Fruit fly (Drosophila melanogaster) whole organism, wandering third instar larva: Measurements from ENCODE around the gene Vha100-1.

Experiments used
- CG32264 ChIP-seq: fragments of 200-800 bp; sonication (Bioruptor generic); optimal IDR thresholded peaks from 2 replicates; lab custom pipeline; 2016; ENCODE audit warnings: missing biosample characterization, missing genetic modification characterization
- CG9705 ChIP-seq: fragments of 200-800 bp; sonication (Bioruptor generic); optimal IDR thresholded peaks from 2 replicates; lab custom pipeline; 2018; ENCODE audit warnings: missing biosample characterization, mild to moderate bottlenecking, missing genetic modification characterization
- Dif ChIP-seq: fragments of 200-275, 200-300 bp; sonication (Bioruptor generic); optimal IDR thresholded peaks from 2 replicates; lab custom pipeline; 2018; ENCODE audit warnings: missing biosample characterization, missing genetic modification characterization; ENCODE audit not compliant: partially characterized antibody
- GATAd ChIP-seq: sonication (Bioruptor generic); optimal IDR thresholded peaks from 2 replicates; lab custom pipeline; 2016; ENCODE audit warnings: missing biosample characterization, missing genetic modification characterization
- HLH106 ChIP-seq: fragments of 200-800 bp; optimal IDR thresholded peaks from 3 replicates; lab custom pipeline; 2019; ENCODE audit warnings: missing biosample characterization, mild to moderate bottlenecking, missing genetic modification characterization, moderate library complexity
- Hnf4 ChIP-seq: fragments of 200-800 bp; sonication (Bioruptor generic); optimal IDR thresholded peaks from 2 replicates; lab custom pipeline; 2016; ENCODE audit warnings: missing biosample characterization, mild to moderate bottlenecking, missing genetic modification characterization
- Hr78 ChIP-seq: fragments of >200 bp; optimal IDR thresholded peaks from 2 replicates; lab custom pipeline; 2017; ENCODE audit warnings: missing biosample characterization, missing genetic modification characterization
- Hr83 ChIP-seq: fragments of 200-300 bp; sonication (Bioruptor generic); optimal IDR thresholded peaks from 2 replicates; lab custom pipeline; 2016; ENCODE audit warnings: missing biosample characterization, mild to moderate bottlenecking, missing genetic modification characterization, moderate library complexity; ENCODE audit not compliant: poor library complexity, severe bottlenecking
- Jra ChIP-seq: sonication (Bioruptor generic); optimal IDR thresholded peaks from 2 replicates; lab custom pipeline; 2016; ENCODE audit warnings: missing biosample characterization, missing genetic modification characterization
- Mio ChIP-seq: sonication (Bioruptor generic); optimal IDR thresholded peaks from 2 replicates; lab custom pipeline; 2016; ENCODE audit warnings: missing biosample characterization, missing genetic modification characterization
- Myc ChIP-seq: fragments of >200 bp; optimal IDR thresholded peaks from 2 replicates; lab custom pipeline; 2017
- N ChIP-seq: fragments of >200 bp; optimal IDR thresholded peaks from 2 replicates; lab custom pipeline; 2018; ENCODE audit warnings: missing biosample characterization, missing external identifiers, missing genetic modification characterization
- OdsH ChIP-seq: fragments of 200-800 bp; sonication (Bioruptor generic); optimal IDR thresholded peaks from 2 replicates; lab custom pipeline; 2016; ENCODE audit warnings: missing biosample characterization, mild to moderate bottlenecking, missing genetic modification characterization
- Sp1 ChIP-seq: fragments of 200-800 bp; sonication (Bioruptor generic); optimal IDR thresholded peaks from 3 replicates; lab custom pipeline; 2019; ENCODE audit warnings: missing biosample characterization, mild to moderate bottlenecking, missing genetic modification characterization, moderate library complexity
- Vsx2 ChIP-seq: fragments of 200-300, 225-300 bp; sonication (Bioruptor generic); optimal IDR thresholded peaks from 2 replicates; lab custom pipeline; 2018; ENCODE audit warnings: missing biosample characterization, missing genetic modification characterization; ENCODE audit not compliant: partially characterized antibody
- br ChIP-seq: fragments of 200-800 bp; sonication (Bioruptor generic); optimal IDR thresholded peaks from 2 replicates; lab custom pipeline; 2016; ENCODE audit warnings: missing biosample characterization, missing genetic modification characterization
- brk ChIP-seq: fragments of 200-800 bp; sonication (Bioruptor generic); optimal IDR thresholded peaks from 2 replicates; lab custom pipeline; 2016; ENCODE audit warnings: missing biosample characterization, mild to moderate bottlenecking, missing genetic modification characterization
- dl ChIP-seq, 2 experiments: fragments of 175-275, 200-275 bp in 1 of 2; fragments of 200-275 bp in 1 of 2; sonication (Bioruptor generic); optimal IDR thresholded peaks; lab custom pipeline; 2018; ENCODE audit warnings: mild to moderate bottlenecking in 2 of 2, missing biosample characterization in 2 of 2, missing genetic modification characterization in 2 of 2, moderate library complexity in 2 of 2; ENCODE audit not compliant: partially characterized antibody in 2 of 2, insufficient read depth in 1 of 2
- dmrt93B ChIP-seq: fragments of 200-800 bp; sonication (Bioruptor generic); optimal IDR thresholded peaks from 2 replicates; lab custom pipeline; 2018; ENCODE audit warnings: missing biosample characterization, mild to moderate bottlenecking, missing genetic modification characterization
- dsf ChIP-seq: sonication (Bioruptor generic); optimal IDR thresholded peaks from 2 replicates; lab custom pipeline; 2016; ENCODE audit warnings: missing biosample characterization, missing genetic modification characterization, borderline replicate concordance
- ey ChIP-seq: fragments of 200-800 bp; sonication (Bioruptor generic); optimal IDR thresholded peaks from 2 replicates; lab custom pipeline; 2016; ENCODE audit warnings: missing biosample characterization, missing genetic modification characterization
- foxo ChIP-seq, 2 experiments: fragments of 200-800 bp; sonication (Bioruptor generic); optimal IDR thresholded peaks; 2 replicates in 1 of 2; 3 replicates in 1 of 2; lab custom pipeline; 2016 to 2017; ENCODE audit warnings: missing biosample characterization in 2 of 2, missing genetic modification characterization in 2 of 2
- fru ChIP-seq: fragments of 200-800 bp; sonication (Bioruptor generic); optimal IDR thresholded peaks from 3 replicates; lab custom pipeline; 2016; ENCODE audit warnings: missing biosample characterization, mild to moderate bottlenecking, missing genetic modification characterization
- h ChIP-seq: fragments of 200-800 bp; sonication (Bioruptor generic); optimal IDR thresholded peaks from 3 replicates; lab custom pipeline; 2016; ENCODE audit warnings: missing biosample characterization, mild to moderate bottlenecking, missing genetic modification characterization
- pan ChIP-seq: fragments of >200 bp; optimal IDR thresholded peaks from 2 replicates; lab custom pipeline; 2017
- psq ChIP-seq: fragments of 200-800 bp; sonication (Bioruptor generic); optimal IDR thresholded peaks from 3 replicates; lab custom pipeline; 2017; ENCODE audit warnings: missing biosample characterization, mild to moderate bottlenecking, missing genetic modification characterization, moderate library complexity
- rgr ChIP-seq: fragments of 200-800 bp; sonication (Bioruptor generic); optimal IDR thresholded peaks from 3 replicates; lab custom pipeline; 2016; ENCODE audit warnings: missing biosample characterization, mild to moderate bottlenecking, missing genetic modification characterization
- usp ChIP-seq: fragments of >200 bp; optimal IDR thresholded peaks from 2 replicates; lab custom pipeline; 2017; ENCODE audit warnings: missing biosample characterization, missing genetic modification characterization

The Vha100-1 gene

dm6 chr3R:29088938-29089661, 41.9 kb upstream of the Vha100-1 start (continued):
- TF ChIP-seq dsf (GFP tag; lab: Kevin White, UChicago): no peak
- TF ChIP-seq ey: peak; percentile 60
- no peak for TF ChIP-seq Mio (GFP tag; lab: Kevin White, UChicago)
- no peak for TF ChIP-seq dl (GFP tag; optimal IDR thresholded peaks at IDR 0.05; lab: Kevin White, UChicago; ENCODE audit: insufficient read depth in 1 of 2, partially characterized antibody in 2 of 2)
- TF ChIP-seq Vsx2 (GFP tag; lab: Kevin White, UChicago): no peak
- no peak for TF ChIP-seq usp (GFP tag; lab: Kevin White, UChicago)
- no peak for TF ChIP-seq GATAd (GFP tag; lab: Kevin White, UChicago)
- TF ChIP-seq Jra (GFP tag; lab: Kevin White, UChicago): no peak
- TF ChIP-seq pan (lab: Kevin White, UChicago): no peak

- TF ChIP-seq fru (GFP tag; lab: Kevin White, UChicago) (no peak), psq (GFP tag; lab: Kevin White, UChicago) (no peak), dsf (GFP tag; lab: Kevin White, UChicago) (no peak), HLH106 (tag; lab: Kevin White, UChicago) (peak; percentile 9), GATAd (GFP tag; lab: Kevin White, UChicago) (no peak), CG32264 (GFP tag; lab: Kevin White, UChicago) (no peak), Jra (GFP tag; lab: Kevin White, UChicago) (no peak), foxo (GFP tag; optimal IDR thresholded peaks at IDR 0.05; lab: Kevin White, UChicago) (peak in 1 of 2 experiments; percentile 8)
- TF ChIP-seq, all 38 proteins: peak for 2
Observed at dm6 chr3R:29089662-29090007, 41.4 kb upstream of the Vha100-1 start.

- TF ChIP-seq h (GFP tag; lab: Kevin White, UChicago) (peak; percentile 34), brk (GFP tag; lab: Kevin White, UChicago) (no peak), CG32264 (GFP tag; lab: Kevin White, UChicago) (no peak), Sp1 (GFP tag; lab: Kevin White, UChicago) (peak; percentile 1), ey (peak; percentile 44), pan (lab: Kevin White, UChicago) (no peak), OdsH (GFP tag; lab: Kevin White, UChicago) (peak; percentile 24), rgr (GFP tag; lab: Kevin White, UChicago) (peak; percentile 18), N (GFP tag; lab: Kevin White, UChicago) (no peak), GATAd (GFP tag; lab: Kevin White, UChicago) (no peak), foxo (GFP tag; optimal IDR thresholded peaks at IDR 0.05; lab: Kevin White, UChicago) (peak in 1 of 2 experiments; percentile 42), br (peak; percentile 0), dsf (GFP tag; lab: Kevin White, UChicago) (no peak), fru (GFP tag; lab: Kevin White, UChicago) (peak; percentile 46), CG9705 (no peak), Jra (GFP tag; lab: Kevin White, UChicago) (no peak), HLH106 (tag; lab: Kevin White, UChicago) (peak; percentile 22), Hnf4 (no peak), dmrt93B (GFP tag; lab: Kevin White, UChicago) (no peak)
Observed at dm6 chr3R:29091609-29092008, 39.4 kb upstream of the Vha100-1 start.

- TF ChIP-seq brk (GFP tag; lab: Kevin White, UChicago): no peak
- TF ChIP-seq dl (GFP tag; optimal IDR thresholded peaks at IDR 0.05; lab: Kevin White, UChicago; ENCODE audit: insufficient read depth in 1 of 2, partially characterized antibody in 2 of 2): no peak
- TF ChIP-seq usp (GFP tag; lab: Kevin White, UChicago): no peak
- TF ChIP-seq Hnf4: no peak
- TF ChIP-seq fru (GFP tag; lab: Kevin White, UChicago): peak; percentile 23
- peak; percentile 25 for TF ChIP-seq ey
- TF ChIP-seq Mio (GFP tag; lab: Kevin White, UChicago): no peak
- no peak for TF ChIP-seq CG32264 (GFP tag; lab: Kevin White, UChicago)
- no peak for TF ChIP-seq GATAd (GFP tag; lab: Kevin White, UChicago)
- peak in 1 of 2 experiments; percentile 10 for TF ChIP-seq foxo (GFP tag; optimal IDR thresholded peaks at IDR 0.05; lab: Kevin White, UChicago)
- TF ChIP-seq Myc: no peak
- TF ChIP-seq HLH106 (tag; lab: Kevin White, UChicago): peak; percentile 13
- TF ChIP-seq Hr78 (GFP tag; lab: Kevin White, UChicago): no peak
- TF ChIP-seq h (GFP tag; lab: Kevin White, UChicago): peak; percentile 5
- TF ChIP-seq rgr (GFP tag; lab: Kevin White, UChicago): peak; percentile 19
Observed at dm6 chr3R:29094152-29094551, 36.8 kb upstream of the Vha100-1 start.

dm6 chr3R:29095525-29095924, 35.5 kb upstream of the Vha100-1 start:
- TF ChIP-seq br (no peak), Dif (GFP tag; lab: Kevin White, UChicago) (peak; percentile 33), Hr83 (GFP tag; lab: Kevin White, UChicago) (peak; percentile 46), pan (lab: Kevin White, UChicago) (no peak), dl (GFP tag; optimal IDR thresholded peaks at IDR 0.05; lab: Kevin White, UChicago; ENCODE audit: insufficient read depth in 1 of 2, partially characterized antibody in 2 of 2) (no peak)
